Worm (Caenorhabditis elegans): ENCODE data around the gene Y53G8AL.4.

Y53G8AL.4 gene

DNA sequence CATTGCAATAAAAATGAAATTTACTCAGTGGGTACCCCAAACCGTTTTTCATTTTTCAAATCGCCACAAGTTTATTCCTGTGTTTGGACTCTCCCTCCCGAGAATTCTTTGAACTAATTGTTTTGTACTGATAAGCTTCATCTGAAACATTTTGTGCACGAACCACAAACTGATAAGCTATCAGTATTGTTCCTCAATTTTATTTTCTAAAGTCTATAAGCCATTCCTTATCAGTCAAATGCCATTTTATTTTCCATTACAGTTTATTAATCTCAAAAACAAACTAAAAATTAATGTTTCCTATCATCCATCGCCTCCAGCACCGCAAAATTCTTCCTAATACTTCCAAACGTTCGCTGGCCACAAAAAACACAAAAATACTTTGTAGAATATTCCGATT lies 3.3 kb upstream of the Y53G8AL.4 start:
- TF ChIP-seq sdc-2 (tag; optimal IDR thresholded peaks at IDR 0.05) (no peak), elt-2 (tag; optimal IDR thresholded peaks at IDR 0.05) (peak; percentile 80), unc-42 (tag; optimal IDR thresholded peaks at IDR 0.05) (no peak)

- TF ChIP-seq elt-4 (tag; optimal IDR thresholded peaks at IDR 0.05) (no peak), syd-9 (tag; optimal IDR thresholded peaks at IDR 0.05) (no peak), unc-3 (GFP tag; conservative IDR thresholded peaks at IDR 0.05) (no peak), unc-3 (tag; optimal IDR thresholded peaks at IDR 0.05) (no peak), ceh-18 (tag; optimal IDR thresholded peaks at IDR 0.05) (no peak), ceh-2 (tag; optimal IDR thresholded peaks at IDR 0.05) (no peak), nfya-1 (tag; optimal IDR thresholded peaks at IDR 0.05) (no peak), ceh-22 (tag; optimal IDR thresholded peaks at IDR 0.05) (no peak), sox-4 (tag; optimal IDR thresholded peaks at IDR 0.05) (no peak), ceh-48 (tag; optimal IDR thresholded peaks at IDR 0.05) (no peak), hlh-30 (tag; optimal IDR thresholded peaks at IDR 0.05; ENCODE audit: insufficient read depth) (no peak), pha-2 (tag; optimal IDR thresholded peaks at IDR 0.05) (no peak), Y22D7AL.16 (tag; optimal IDR thresholded peaks at IDR 0.05) (no peak), C08G9.2 (tag; optimal IDR thresholded peaks at IDR 0.05) (no peak), ttx-3 (tag; optimal IDR thresholded peaks at IDR 0.05) (no peak), unc-55 (GFP tag; optimal IDR thresholded peaks at IDR 0.05) (no peak), ceh-34 (tag; optimal IDR thresholded peaks at IDR 0.05) (no peak), ceh-19 (GFP tag; optimal IDR thresholded peaks at IDR 0.05) (no peak), dve-1 (tag; optimal IDR thresholded peaks at IDR 0.05) (no peak)
These were observed 2.6 kb upstream of the Y53G8AL.4 start, which contains the start of gene Y53G8AL.3 for ce11 chrIII:3253043-3253442. Gene Y53G8AL.3, minus strand, starts transcription at chrIII:3253143.

- TF ChIP-seq syd-9 (tag; optimal IDR thresholded peaks at IDR 0.05) = no peak
- no peak for TF ChIP-seq K09A11.1 (tag; optimal IDR thresholded peaks at IDR 0.05; ENCODE audit: insufficient read depth)
- no peak for TF ChIP-seq eyg-1 (tag; optimal IDR thresholded peaks at IDR 0.05)
- TF ChIP-seq ceh-31 (tag; optimal IDR thresholded peaks at IDR 0.05) = no peak
- no peak for TF ChIP-seq ceh-30 (tag; optimal IDR thresholded peaks at IDR 0.05)
- TF ChIP-seq pag-3 (tag; optimal IDR thresholded peaks at IDR 0.05; ENCODE audit: borderline replicate concordance) = no peak
- TF ChIP-seq ceh-48 (tag; optimal IDR thresholded peaks at IDR 0.05) = peak; percentile 15
- TF ChIP-seq C38D4.7 (GFP tag; optimal IDR thresholded peaks at IDR 0.05) = peak; percentile 33
- no peak for TF ChIP-seq sox-4 (tag; optimal IDR thresholded peaks at IDR 0.05)
- TF ChIP-seq ttx-3 (tag; optimal IDR thresholded peaks at IDR 0.05) = no peak
- no peak for TF ChIP-seq ahr-1 (tag; optimal IDR thresholded peaks at IDR 0.05)
- TF ChIP-seq C08G9.2 (tag; optimal IDR thresholded peaks at IDR 0.05) = no peak
- no peak for TF ChIP-seq hlh-30 (tag; optimal IDR thresholded peaks at IDR 0.05; ENCODE audit: insufficient read depth)
- TF ChIP-seq tbx-7 (tag; optimal IDR thresholded peaks at IDR 0.05) = no peak
- TF ChIP-seq unc-42 (tag; optimal IDR thresholded peaks at IDR 0.05) = no peak
- TF ChIP-seq ceh-45 (GFP tag; IDR thresholded peaks at IDR 0.05) = no peak
- TF ChIP-seq ama-1 (optimal IDR thresholded peaks at IDR 0.05) = no peak
- peak; percentile 12 for TF ChIP-seq unc-86 (tag; optimal IDR thresholded peaks at IDR 0.05)
- TF ChIP-seq ceh-34 (tag; optimal IDR thresholded peaks at IDR 0.05) = no peak
- TF ChIP-seq elt-2 (tag; optimal IDR thresholded peaks at IDR 0.05) = no peak
- TF ChIP-seq fkh-10 (GFP tag; optimal IDR thresholded peaks at IDR 0.05) = no peak
- no peak for TF ChIP-seq Y22D7AL.16 (tag; optimal IDR thresholded peaks at IDR 0.05)
- no peak for TF ChIP-seq sox-2 (GFP tag; IDR thresholded peaks at IDR 0.05)
- TF ChIP-seq tbx-2 (tag; optimal IDR thresholded peaks at IDR 0.05) = no peak
- TF ChIP-seq pqm-1 (tag; optimal IDR thresholded peaks at IDR 0.05) = no peak
- peak; percentile 19 for TF ChIP-seq che-1 (tag; optimal IDR thresholded peaks at IDR 0.05)
- no peak for TF ChIP-seq K02D7.2 (tag; optimal IDR thresholded peaks at IDR 0.05)
- no peak for TF ChIP-seq ceh-24 (tag; optimal IDR thresholded peaks at IDR 0.05)
These were observed 1.4 kb downstream of the Y53G8AL.4 start for ce11 chrIII:3249038-3249420.
